Fruit fly (Drosophila melanogaster): ENCODE measurements around the gene CG1958.

DNA sequence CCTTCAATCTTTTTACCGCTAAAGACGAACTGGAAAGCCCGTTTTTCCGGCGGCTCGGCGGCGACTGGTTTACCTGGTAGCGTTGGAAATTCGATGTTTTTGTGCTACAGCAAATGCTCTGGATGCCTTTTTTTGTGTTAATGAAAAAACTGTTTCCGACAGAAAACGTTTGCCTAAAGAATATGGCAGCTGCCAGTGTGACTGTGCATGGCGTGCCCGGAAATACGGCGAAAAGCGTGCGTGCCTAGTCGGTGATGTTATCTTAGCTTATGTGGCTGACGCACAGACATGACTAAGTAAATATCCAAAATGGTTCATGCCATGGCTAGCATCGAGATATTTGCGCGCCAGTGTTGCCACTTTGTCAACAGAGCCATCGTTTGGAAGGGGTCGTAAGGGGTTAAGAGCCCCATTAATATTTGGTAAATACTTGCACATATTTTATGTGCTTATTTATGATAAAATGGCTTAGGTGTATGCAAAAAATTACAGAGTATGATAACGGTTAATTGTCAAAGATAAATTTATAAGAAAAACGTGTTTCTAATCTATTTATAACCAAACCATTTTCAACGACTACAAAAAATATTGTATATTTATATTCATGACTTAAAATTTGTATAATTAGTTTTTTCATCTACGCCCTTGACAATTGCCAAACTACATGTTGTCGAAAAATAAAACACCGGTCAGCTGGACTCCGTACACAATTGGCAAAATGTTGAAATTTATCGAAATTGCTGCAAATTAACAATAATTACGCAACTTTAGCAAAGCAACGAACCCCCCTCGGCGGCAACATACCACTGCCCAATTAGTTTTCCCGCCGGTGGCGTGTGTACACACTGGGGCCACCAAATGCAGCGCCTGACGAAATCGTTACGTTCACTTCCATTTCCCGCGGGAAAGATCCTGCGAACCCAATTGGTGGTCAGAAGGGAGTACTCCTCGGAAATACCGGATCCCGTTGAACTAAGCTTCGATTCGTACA lies 19.6 kb downstream of the CG1958 start, which contains the start of gene CG2059:
- TF ChIP-seq CG6765 (GFP tag; optimal IDR thresholded peaks at IDR 0.05) (no peak), CG42726 (GFP tag; IDR thresholded peaks at IDR 0.05; ENCODE audit: partially characterized antibody) (peak; percentile 57), GATAe (GFP tag; conservative IDR thresholded peaks at IDR 0.05) (no peak; the same call in 1 of the 2 replicates), ro (GFP tag; IDR thresholded peaks at IDR 0.05) (no peak), CG1233 (GFP tag; optimal IDR thresholded peaks at IDR 0.05) (peak; percentile 51), Poxn (GFP tag; IDR thresholded peaks at IDR 0.05) (no peak), Dip3 (GFP tag; optimal IDR thresholded peaks at IDR 0.05) (peak; percentile 32), vfl (GFP tag; optimal IDR thresholded peaks at IDR 0.05) (peak; percentile 12), CG14667 (GFP tag; IDR thresholded peaks at IDR 0.05) (0 out of 2 replicates have a peak, but pooled peaks have one; percentile 11)

Measured in whole organism, embryonic.